In the genomic region with DNA sequence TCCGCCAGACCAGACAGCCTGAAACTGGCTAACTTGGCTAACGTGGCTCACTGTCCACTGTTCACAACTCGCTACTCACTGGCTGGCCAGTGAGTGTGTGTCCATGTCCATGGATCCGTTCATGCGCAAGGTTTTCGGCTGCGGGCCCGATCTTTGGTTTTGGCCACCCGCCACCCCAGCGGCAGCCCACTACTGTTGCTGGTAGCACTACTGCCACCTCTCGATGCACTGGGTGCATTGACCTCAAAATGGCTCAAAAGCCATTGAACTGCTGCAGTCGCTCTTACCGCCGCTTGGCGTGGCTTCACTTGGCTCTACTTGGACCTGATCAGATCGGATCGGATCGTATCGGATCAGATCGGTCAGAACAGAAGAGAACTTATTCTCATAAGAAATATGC, we compare ENCODE assay signal across 3 fruit fly cellular contexts.
A peak's percentile ranks its signal among the peaks of the same experiment; 100 is the strongest.
TF ChIP-seq lines count a peak whose summit lies in the region.

No protein-coding gene starts in this region.

- no peak for TF ChIP-seq CTCF in whole organism, embryonic (GFP tag; optimal IDR thresholded peaks at IDR 0.05; lab: Kevin White, UChicago)

TF ChIP-seq in whole organism, embryonic, 481 proteins besides CTCF, POLR2A, EP300 and RAD21:
- TF ChIP-seq sens (GFP tag; lab: Kevin White, UChicago) = peak; percentile 11
- no peak for TF ChIP-seq CG12299 (tag; optimal IDR thresholded peaks at IDR 0.05; lab: Kevin White, UChicago)

TF ChIP-seq in whole organism, prepupa, 60 proteins besides CTCF, POLR2A, EP300 and RAD21:
- TF ChIP-seq fd59A (GFP tag; optimal IDR thresholded peaks at IDR 0.05; lab: Kevin White, UChicago) = no peak
- TF ChIP-seq Eip78C (GFP tag; lab: Kevin White, UChicago) = peak; percentile 5
TF ChIP-seq in whole organism, prepupa: peak in this region for 1.

TF ChIP-seq in whole organism, pupa, 21 proteins besides CTCF, POLR2A, EP300 and RAD21:
- TF ChIP-seq EcR (GFP tag; optimal IDR thresholded peaks at IDR 0.05; lab: Kevin White, UChicago) (peak; percentile 84), CG10348 (GFP tag; IDR thresholded peaks at IDR 0.05; lab: Robert Waterston, UW) (no peak), CG8301 (tag; optimal IDR thresholded peaks at IDR 0.05; lab: Kevin White, UChicago) (no peak)
